Fruit fly (Drosophila melanogaster): ENCODE data around the gene Lcp65Af.
A peak's percentile ranks its signal among the peaks of the same experiment; 100 is the strongest.

Lcp65Af gene

dm6 chr3L:6124616-6125408, 11.8 kb downstream of the Lcp65Af start (continued):
- TF ChIP-seq tll (GFP tag; optimal IDR thresholded peaks at IDR 0.05) (peak in 1 of 2 experiments; percentile 81), Sin3A (optimal IDR thresholded peaks at IDR 0.05) (peak; percentile 43), MTF-1 (GFP tag; optimal IDR thresholded peaks at IDR 0.05; ENCODE audit: borderline replicate concordance) (peak; percentile 94), dmrt11E (tag; optimal IDR thresholded peaks at IDR 0.05) (peak; percentile 49), E2f1 (GFP tag; IDR thresholded peaks at IDR 0.05) (peak; percentile 74), CG15479 (GFP tag; optimal IDR thresholded peaks at IDR 0.05) (no peak), ab (GFP tag; optimal IDR thresholded peaks at IDR 0.05) (no peak), ro (GFP tag; IDR thresholded peaks at IDR 0.05) (no peak), yki (optimal IDR thresholded peaks at IDR 0.05) (peak; percentile 38), CG16779 (GFP tag; IDR thresholded peaks at IDR 0.05) (0 out of 2 replicates have a peak, but pooled peaks have one; percentile 39), CG3407 (GFP tag; optimal IDR thresholded peaks at IDR 0.05) (peak; percentile 68), Bgb (GFP tag; IDR thresholded peaks at IDR 0.05; ENCODE audit: partially characterized antibody) (peak; percentile 22; the same call in 1 of the 2 replicates), tgo (GFP tag; IDR thresholded peaks at IDR 0.05) (peak; percentile 75), Hand (GFP tag; optimal IDR thresholded peaks at IDR 0.05) (no peak), CG4360 (GFP tag; IDR thresholded peaks at IDR 0.05) (peak; percentile 53), wor (GFP tag; IDR thresholded peaks at IDR 0.05) (peak; percentile 18; the same call in 1 of the 2 replicates), CG18476 (GFP tag; optimal IDR thresholded peaks at IDR 0.05) (peak; percentile 8), crol (GFP tag; IDR thresholded peaks at IDR 0.05) (no peak), run (tag; optimal IDR thresholded peaks at IDR 0.05) (no peak), sisA (GFP tag; IDR thresholded peaks at IDR 0.05) (no peak), MBD-R2 (GFP tag; IDR thresholded peaks at IDR 0.05) (peak; percentile 45; the same call in 1 of the 2 replicates), CG2875 (GFP tag; optimal IDR thresholded peaks at IDR 0.05) (peak; percentile 84), pfk (GFP tag; optimal IDR thresholded peaks at IDR 0.05) (peak; percentile 60), cato (GFP tag; optimal IDR thresholded peaks at IDR 0.05; ENCODE audit: borderline replicate concordance) (no peak), Aef1 (GFP tag; IDR thresholded peaks at IDR 0.05) (0 out of 3 replicates have a peak, but pooled peaks have one; percentile 14), Nf-YB (GFP tag; optimal IDR thresholded peaks at IDR 0.05) (peak; percentile 45), Xrp1 (GFP tag; IDR thresholded peaks at IDR 0.05) (peak; percentile 41), emc (GFP tag; optimal IDR thresholded peaks at IDR 0.05) (peak; percentile 64), CG10959 (GFP tag; IDR thresholded peaks at IDR 0.05) (peak; percentile 69; the same call in 1 of the 2 replicates), CG3163 (GFP tag; optimal IDR thresholded peaks at IDR 0.05) (peak; percentile 4), stwl (tag; optimal IDR thresholded peaks at IDR 0.05) (peak; percentile 73), abd-A (tag; optimal IDR thresholded peaks at IDR 0.05) (no peak), Dfd (GFP tag; optimal IDR thresholded peaks at IDR 0.05) (peak in 1 of 2 experiments; percentile 83), croc (GFP tag; conservative IDR thresholded peaks at IDR 0.05) (peak; percentile 42; the same call in 1 of the 3 replicates), ap (GFP tag; IDR thresholded peaks at IDR 0.05) (peak; percentile 61), CG10979 (tag; optimal IDR thresholded peaks at IDR 0.05) (peak; percentile 70), CG32767 (GFP tag; IDR thresholded peaks at IDR 0.05) (peak; percentile 70; the same call in 1 of the 2 replicates), CG7928 (GFP tag; optimal IDR thresholded peaks at IDR 0.05) (peak; percentile 18), Bteb2 (GFP tag; optimal IDR thresholded peaks at IDR 0.05) (no peak), CG17912 (GFP tag; optimal IDR thresholded peaks at IDR 0.05) (peak; percentile 90), CG9797 (GFP tag; optimal IDR thresholded peaks at IDR 0.05) (peak; percentile 29), psq (GFP tag; optimal IDR thresholded peaks at IDR 0.05) (no peak), CG1792 (GFP tag; optimal IDR thresholded peaks at IDR 0.05) (peak; percentile 56), jigr1 (GFP tag; IDR thresholded peaks at IDR 0.05) (no peak), CG13424 (tag; optimal IDR thresholded peaks at IDR 0.05) (peak; percentile 34), disco-r (GFP tag; optimal IDR thresholded peaks at IDR 0.05) (peak; percentile 65), CG18011 (GFP tag; optimal IDR thresholded peaks at IDR 0.05) (no peak), CG34224 (GFP tag; IDR thresholded peaks at IDR 0.05; ENCODE audit: partially characterized antibody) (no peak), Dp (GFP tag; optimal IDR thresholded peaks at IDR 0.05) (no peak)

Data from whole organism, embryonic.